Worm (Caenorhabditis elegans): ENCODE measurements around the gene phf-10.
A peak's percentile ranks its signal among the peaks of the same experiment; 100 is the strongest.

phf-10 gene

DNA sequence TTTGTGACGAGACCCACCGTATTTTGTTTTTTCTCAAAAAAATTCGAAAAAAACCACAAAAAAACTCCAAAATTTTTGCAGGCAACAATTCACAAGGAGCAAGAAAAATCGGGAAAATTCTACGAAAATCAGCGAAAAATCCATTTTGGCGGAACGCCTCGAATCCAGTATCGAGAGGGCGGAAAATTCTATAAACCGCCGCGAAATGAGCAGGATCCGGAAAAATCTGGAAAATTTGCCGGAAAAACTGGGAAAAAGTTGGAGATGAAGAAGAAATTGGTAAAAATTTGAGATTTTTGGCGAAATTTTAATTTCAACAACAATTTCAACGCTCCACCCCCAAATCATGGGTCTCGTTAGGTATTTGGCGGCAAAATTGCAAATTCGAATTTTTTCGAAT is 48.7 kb upstream of the phf-10 start:
- no peak for TF ChIP-seq ccch-3 (GFP tag; optimal IDR thresholded peaks at IDR 0.05)
- TF ChIP-seq mcd-1 (GFP tag; IDR thresholded peaks at IDR 0.05): no peak
- TF ChIP-seq chd-7 (tag; optimal IDR thresholded peaks at IDR 0.05): no peak

DNA sequence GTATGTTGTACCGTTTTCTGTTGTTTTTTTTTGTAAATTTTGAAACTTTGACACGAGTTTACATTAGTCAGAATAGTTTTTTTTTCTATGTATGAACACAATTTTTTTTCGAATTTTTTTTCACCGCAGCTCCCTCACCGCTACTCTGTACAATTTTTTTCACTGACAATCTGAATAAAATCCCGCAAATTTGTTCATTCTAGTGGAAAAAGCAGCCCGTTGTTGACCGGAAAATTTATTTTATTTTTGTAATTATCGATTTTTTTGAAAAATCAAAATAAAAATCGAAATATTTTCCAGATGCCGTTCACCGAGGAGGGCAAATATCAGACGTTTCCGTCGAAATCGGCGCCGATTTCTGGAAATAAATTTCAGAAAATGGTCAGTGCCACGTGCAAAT is 48.1 kb upstream of the phf-10 start, which contains the start of gene T22H9.1:
Gene T22H9.1 (plus strand): TSS at position 301 of the 400 bp plus-strand sequence.
- TF ChIP-seq ceh-58 (GFP tag; IDR thresholded peaks at IDR 0.05) (no peak), ceh-40 (GFP tag; IDR thresholded peaks at IDR 0.05) (no peak), egl-44 (GFP tag; IDR thresholded peaks at IDR 0.05) (no peak), nhr-27 (tag; optimal IDR thresholded peaks at IDR 0.05) (no peak), ceh-91 (GFP tag; IDR thresholded peaks at IDR 0.05) (no peak)

DNA sequence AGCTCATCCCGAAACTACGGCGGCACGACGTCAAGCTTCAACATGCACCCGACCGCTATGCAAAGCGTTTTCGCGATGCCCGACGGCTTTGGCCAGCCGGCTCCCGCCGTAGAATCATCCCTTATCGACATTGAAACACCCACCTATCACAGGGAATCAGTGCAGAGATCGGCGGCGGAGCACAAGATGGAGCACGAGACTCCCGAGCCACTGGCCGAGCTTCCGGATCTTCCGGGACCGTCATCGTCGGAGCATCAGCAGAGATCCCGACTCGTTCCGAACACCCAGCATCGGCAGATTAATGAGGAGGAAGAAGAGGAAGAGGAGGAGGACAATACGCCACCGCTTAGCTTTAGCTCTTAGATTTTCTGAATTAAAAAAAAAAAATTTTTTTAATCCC is 47.1 kb upstream of the phf-10 start:
- peak; percentile 63; the same call in 1 of the 2 replicates for TF ChIP-seq egrh-3 (GFP tag; IDR thresholded peaks at IDR 0.05)
- TF ChIP-seq zfh-2 (GFP tag; conservative IDR thresholded peaks at IDR 0.05): peak; percentile 89
- no peak for TF ChIP-seq ztf-28 (GFP tag; IDR thresholded peaks at IDR 0.05)
- no peak for TF ChIP-seq ceh-27 (GFP tag; optimal IDR thresholded peaks at IDR 0.05)

DNA sequence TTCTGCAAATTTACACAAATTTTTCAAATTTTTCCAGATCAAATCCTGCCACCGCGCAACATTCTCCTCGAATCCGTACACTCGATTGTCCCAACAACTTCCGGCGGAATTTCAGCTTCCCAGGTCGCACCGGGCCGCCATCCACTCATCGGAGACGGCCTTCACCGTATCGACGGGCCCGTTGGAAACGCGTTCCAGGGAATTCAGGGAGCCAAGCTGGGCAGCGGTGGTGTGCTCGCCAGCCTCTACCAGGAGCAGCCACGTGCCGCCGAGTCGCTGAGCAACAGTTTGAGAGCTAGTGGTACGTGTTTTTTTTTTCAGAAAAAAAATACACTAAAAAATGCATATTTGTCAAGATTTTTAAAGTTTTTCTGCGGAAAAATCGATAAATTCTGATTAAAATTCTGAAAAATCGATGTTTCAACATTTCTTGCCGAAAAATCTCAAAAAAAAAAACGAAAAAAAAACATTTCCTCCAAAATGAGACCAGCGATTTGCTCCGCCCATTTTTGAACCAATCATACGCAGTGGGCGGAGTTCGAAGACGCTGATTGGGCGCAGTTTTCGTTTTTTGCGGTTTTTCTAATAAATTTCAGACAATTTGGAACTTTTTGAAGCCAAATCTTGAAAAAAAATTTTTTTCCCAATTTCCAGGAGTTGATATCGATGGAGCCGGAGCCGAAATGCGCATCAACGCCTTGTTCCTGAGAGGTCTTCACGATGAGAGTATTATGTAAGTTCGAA is 45.8 kb upstream of the phf-10 start:
- peak; percentile 63; the same call in 1 of the 2 replicates for TF ChIP-seq egrh-3 (GFP tag; IDR thresholded peaks at IDR 0.05)
- 0 out of 2 replicates have a peak, but pooled peaks have one; percentile 74 for TF ChIP-seq F37B4.10 (GFP tag; IDR thresholded peaks at IDR 0.05)
- peak; percentile 87 for TF ChIP-seq zfh-2 (GFP tag; conservative IDR thresholded peaks at IDR 0.05)
- no peak for TF ChIP-seq madf-10 (tag; optimal IDR thresholded peaks at IDR 0.05)
- TF ChIP-seq mes-4 (tag; optimal IDR thresholded peaks at IDR 0.05): no peak

DNA sequence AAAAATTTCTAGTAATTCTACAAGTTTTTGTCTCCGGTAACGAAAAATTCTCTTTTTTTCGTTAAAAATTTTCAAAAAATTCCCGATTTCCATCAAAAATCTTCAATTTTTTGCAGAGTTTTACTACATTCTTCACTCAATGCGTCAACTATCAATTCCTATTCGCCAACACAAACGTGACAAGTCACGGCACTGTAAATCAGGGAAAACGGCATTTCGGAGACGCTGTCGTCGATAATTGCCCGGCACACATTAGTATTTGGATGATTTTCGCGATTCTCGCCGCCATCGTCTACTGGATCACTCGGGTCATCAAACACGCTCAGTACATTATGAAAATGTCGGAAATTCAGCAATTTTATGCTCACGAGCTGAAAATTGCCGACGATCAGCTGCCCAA is 40.4 kb upstream of the phf-10 start:
- no peak for TF ChIP-seq nfya-1 (tag; optimal IDR thresholded peaks at IDR 0.05; ENCODE audit: borderline replicate concordance, insufficient read depth)
- TF ChIP-seq attf-6 (GFP tag; IDR thresholded peaks at IDR 0.05): no peak
- no peak for TF ChIP-seq Y95B8A.8 (GFP tag; IDR thresholded peaks at IDR 0.05)
- TF ChIP-seq chd-7 (tag; optimal IDR thresholded peaks at IDR 0.05): no peak
- TF ChIP-seq ztf-3 (GFP tag; optimal IDR thresholded peaks at IDR 0.05): no peak
- TF ChIP-seq ztf-18 (tag; optimal IDR thresholded peaks at IDR 0.05): no peak
- TF ChIP-seq Y56A3A.18 (GFP tag; IDR thresholded peaks at IDR 0.05): no peak
- no peak for TF ChIP-seq ztf-25 (GFP tag; IDR thresholded peaks at IDR 0.05)
- no peak for TF ChIP-seq ceh-40 (GFP tag; IDR thresholded peaks at IDR 0.05)
- no peak for TF ChIP-seq snpc-1.1 (tag; optimal IDR thresholded peaks at IDR 0.05; ENCODE audit: insufficient read depth)
- no peak for TF ChIP-seq lsl-1 (GFP tag; optimal IDR thresholded peaks at IDR 0.05)
- TF ChIP-seq mel-28 (tag; optimal IDR thresholded peaks at IDR 0.05; ENCODE audit: borderline replicate concordance): no peak
- TF ChIP-seq gei-17 (GFP tag; optimal IDR thresholded peaks at IDR 0.05): no peak
- TF ChIP-seq F10E7.11 (tag; optimal IDR thresholded peaks at IDR 0.05): no peak
- no peak for TF ChIP-seq aptf-3 (GFP tag; IDR thresholded peaks at IDR 0.05)
- no peak for TF ChIP-seq dpl-1 (GFP tag; optimal IDR thresholded peaks at IDR 0.05)
- no peak for TF ChIP-seq snpc-1.3 (tag; optimal IDR thresholded peaks at IDR 0.05; ENCODE audit: insufficient read depth)
- TF ChIP-seq B0261.1 (tag; optimal IDR thresholded peaks at IDR 0.05): no peak
- no peak for TF ChIP-seq F23B12.7 (tag; optimal IDR thresholded peaks at IDR 0.05; ENCODE audit: insufficient read depth)
- no peak for TF ChIP-seq zim-3 (tag; optimal IDR thresholded peaks at IDR 0.05)

All from whole organism, young adult.